Fruit fly (Drosophila melanogaster): Measurements from ENCODE around the gene CG42748.

Gene CG42748

DNA sequence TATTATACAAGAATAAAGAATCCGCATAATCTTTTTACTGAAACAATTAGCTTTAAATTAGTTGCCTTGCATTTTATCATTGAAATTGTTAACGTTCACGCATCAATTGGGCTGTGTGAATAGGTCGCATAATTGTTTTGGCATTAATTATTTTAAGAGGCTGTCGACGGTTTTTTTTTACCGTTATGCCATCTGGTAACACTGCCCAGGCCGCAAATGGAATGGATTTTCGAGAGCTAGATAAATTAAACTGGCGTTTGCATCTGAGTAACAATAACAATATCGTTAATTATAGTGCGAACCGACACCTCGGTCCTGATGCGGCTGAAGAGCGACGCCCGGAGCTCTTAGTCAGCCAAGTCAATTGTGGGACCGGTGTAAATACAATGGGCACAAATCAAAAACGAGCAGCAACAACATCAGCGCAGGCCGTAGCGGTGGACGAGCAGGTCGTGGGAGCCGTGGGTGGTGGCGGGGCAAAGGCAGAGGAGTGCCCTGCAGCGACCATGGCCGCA, 9.3 kb upstream of the CG42748 start:
- TF ChIP-seq pad (GFP tag; optimal IDR thresholded peaks at IDR 0.05) (no peak), ovo (GFP tag; optimal IDR thresholded peaks at IDR 0.05) (peak; percentile 67), CG1620 (GFP tag; optimal IDR thresholded peaks at IDR 0.05) (peak; percentile 28), CG7045 (GFP tag; optimal IDR thresholded peaks at IDR 0.05) (no peak), CG7101 (tag; optimal IDR thresholded peaks at IDR 0.05) (no peak), CG33017 (tag; optimal IDR thresholded peaks at IDR 0.05) (no peak), CG5204 (GFP tag; optimal IDR thresholded peaks at IDR 0.05) (no peak), Hr96 (GFP tag; optimal IDR thresholded peaks at IDR 0.05) (peak; percentile 3), Crg-1 (GFP tag; optimal IDR thresholded peaks at IDR 0.05) (no peak), CG14711 (tag; optimal IDR thresholded peaks at IDR 0.05) (no peak)

- TF ChIP-seq CG7101 (tag; optimal IDR thresholded peaks at IDR 0.05) (peak; percentile 9), Clk (GFP tag; optimal IDR thresholded peaks at IDR 0.05) (no peak), tj (GFP tag; optimal IDR thresholded peaks at IDR 0.05) (no peak), CG1620 (GFP tag; optimal IDR thresholded peaks at IDR 0.05) (peak; percentile 1), cnc (optimal IDR thresholded peaks at IDR 0.05) (no peak), pad (GFP tag; optimal IDR thresholded peaks at IDR 0.05) (no peak), Hr96 (GFP tag; optimal IDR thresholded peaks at IDR 0.05) (peak; percentile 34), ovo (GFP tag; optimal IDR thresholded peaks at IDR 0.05) (no peak), Mnt (GFP tag; optimal IDR thresholded peaks at IDR 0.05) (peak; percentile 57), CG5204 (GFP tag; optimal IDR thresholded peaks at IDR 0.05) (peak; percentile 47), CG7045 (GFP tag; optimal IDR thresholded peaks at IDR 0.05) (peak; percentile 7), kay (GFP tag; ENCODE audit: borderline replicate concordance) (no peak), toe (GFP tag; optimal IDR thresholded peaks at IDR 0.05) (peak; percentile 31), bab1 (GFP tag; optimal IDR thresholded peaks at IDR 0.05) (no peak)
Observed at dm6 chr2L:22129581-22130300, 1.3 kb upstream of the CG42748 start, which contains the start of gene CycK. TSS of gene CycK (minus strand) at chr2L:22130142.

DNA sequence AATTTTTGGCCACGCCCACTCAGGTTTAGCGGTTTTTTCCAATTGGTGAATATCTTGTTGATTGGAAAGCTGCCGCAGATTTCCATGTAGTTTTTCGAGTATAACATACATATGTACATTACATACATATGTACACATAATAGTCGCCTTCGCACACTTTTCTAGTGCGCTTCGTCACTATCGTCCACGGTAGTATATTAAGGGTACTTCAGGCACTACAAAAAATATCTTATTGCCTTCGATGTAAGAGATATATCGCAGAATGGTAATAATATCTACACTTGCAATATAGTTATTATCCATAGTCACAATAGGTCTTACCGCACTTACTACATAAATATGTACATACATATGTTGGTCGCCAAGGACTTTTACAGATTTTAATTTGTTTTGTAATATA, 2.0 kb downstream of the CG42748 start:
- no peak for TF ChIP-seq CG7045 (GFP tag; optimal IDR thresholded peaks at IDR 0.05)
- no peak for TF ChIP-seq Hr96 (GFP tag; optimal IDR thresholded peaks at IDR 0.05)
- TF ChIP-seq tj (GFP tag; optimal IDR thresholded peaks at IDR 0.05): no peak

DNA sequence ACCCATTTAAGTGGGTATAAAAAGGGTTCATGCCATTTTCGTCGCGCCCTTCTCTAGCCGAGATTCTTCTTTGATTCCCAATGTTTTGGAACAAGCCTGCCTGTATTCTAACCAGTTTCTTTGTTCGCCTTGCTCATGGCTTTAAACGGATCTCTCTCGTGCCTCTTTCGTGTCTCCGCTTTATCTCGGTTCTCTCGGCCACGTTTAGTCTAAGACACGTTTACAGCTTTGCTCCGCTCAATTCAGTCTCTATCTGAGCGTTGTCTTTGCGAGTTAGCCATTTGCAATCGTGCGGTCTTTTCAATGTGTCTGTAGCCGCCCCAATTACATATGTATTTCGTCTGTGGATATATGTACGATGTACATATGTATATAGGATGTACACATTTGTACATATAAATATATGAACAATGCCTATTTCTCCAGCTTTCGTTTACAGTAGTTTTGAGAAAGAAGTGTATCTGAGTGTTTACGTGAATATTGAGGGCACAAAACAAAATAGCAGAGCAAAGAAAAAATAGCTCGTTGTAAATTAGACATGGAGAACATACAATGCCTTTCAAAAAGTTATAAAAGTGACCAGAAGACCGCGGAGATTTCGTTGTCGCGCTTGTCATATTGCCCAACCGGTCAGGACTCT, 3.2 kb downstream of the CG42748 start:
- peak; percentile 75 for TF ChIP-seq pad (GFP tag; optimal IDR thresholded peaks at IDR 0.05)
- no peak for TF ChIP-seq CG7101 (tag; optimal IDR thresholded peaks at IDR 0.05)
- peak; percentile 2 for TF ChIP-seq tj (GFP tag; optimal IDR thresholded peaks at IDR 0.05)
- TF ChIP-seq cic (GFP tag; optimal IDR thresholded peaks at IDR 0.05): peak; percentile 31

- TF ChIP-seq toe (GFP tag; optimal IDR thresholded peaks at IDR 0.05) (no peak), Mnt (GFP tag; optimal IDR thresholded peaks at IDR 0.05) (peak; percentile 40)
Observed at dm6 chr2L:22139354-22139753, 8.3 kb downstream of the CG42748 start.

DNA sequence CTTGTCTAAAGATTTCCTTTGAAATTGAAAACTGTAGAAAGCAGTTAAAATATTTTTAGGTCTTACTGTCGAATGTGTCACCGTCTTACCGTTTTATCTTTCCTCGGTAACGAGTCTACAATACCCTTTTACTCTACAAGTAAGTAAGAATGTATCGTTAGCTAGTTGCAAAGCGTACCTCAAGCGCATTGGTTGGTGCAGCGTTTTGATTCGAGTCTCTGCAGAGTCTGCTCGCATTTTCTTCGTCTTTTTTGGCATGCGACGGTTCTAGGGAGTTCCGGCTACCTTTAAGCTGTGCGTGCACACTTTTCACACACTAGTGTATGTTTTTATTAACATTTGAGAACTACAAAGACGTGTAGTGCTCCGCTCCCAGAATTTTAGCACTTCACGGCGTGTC, 8.9 kb downstream of the CG42748 start:
- no peak for TF ChIP-seq Clk (GFP tag; optimal IDR thresholded peaks at IDR 0.05)
- peak; percentile 30 for TF ChIP-seq Mnt (GFP tag; optimal IDR thresholded peaks at IDR 0.05)

dm6 chr2L:22142696-22143176, 11.7 kb downstream of the CG42748 start:
- TF ChIP-seq CG7045 (GFP tag; optimal IDR thresholded peaks at IDR 0.05) (no peak), CG14711 (tag; optimal IDR thresholded peaks at IDR 0.05) (no peak), Crg-1 (GFP tag; optimal IDR thresholded peaks at IDR 0.05) (no peak), CG7101 (tag; optimal IDR thresholded peaks at IDR 0.05) (no peak), kay (GFP tag; ENCODE audit: borderline replicate concordance) (no peak), Mnt (GFP tag; optimal IDR thresholded peaks at IDR 0.05) (no peak), CG33017 (tag; optimal IDR thresholded peaks at IDR 0.05) (no peak), cic (GFP tag; optimal IDR thresholded peaks at IDR 0.05) (no peak), Clk (GFP tag; optimal IDR thresholded peaks at IDR 0.05) (no peak), CG12768 (GFP tag; optimal IDR thresholded peaks at IDR 0.05) (no peak), ovo (GFP tag; optimal IDR thresholded peaks at IDR 0.05) (no peak), cnc (optimal IDR thresholded peaks at IDR 0.05) (no peak)

DNA sequence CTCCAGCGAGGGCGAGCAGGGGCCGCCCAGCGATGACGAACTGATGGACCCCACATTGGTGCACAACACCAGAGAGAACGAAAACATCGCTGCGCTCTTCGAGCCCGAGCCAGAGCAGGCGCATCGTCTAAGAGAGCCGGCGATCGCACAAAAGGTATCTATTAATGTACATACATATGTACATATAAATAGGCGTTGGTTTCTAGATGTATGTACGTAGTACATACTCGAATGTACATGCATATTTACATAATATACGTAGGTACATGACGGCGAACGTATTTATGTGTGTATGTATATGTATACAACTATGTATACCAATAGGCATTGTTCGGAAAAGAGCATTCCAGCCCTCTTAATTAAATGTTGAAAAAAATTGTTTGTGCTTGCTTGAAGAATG, 13.1 kb downstream of the CG42748 start:
- TF ChIP-seq kay (GFP tag; ENCODE audit: borderline replicate concordance): peak; percentile 89
- TF ChIP-seq CG14711 (tag; optimal IDR thresholded peaks at IDR 0.05): no peak
- no peak for TF ChIP-seq CG1620 (GFP tag; optimal IDR thresholded peaks at IDR 0.05)
